Worm (Caenorhabditis elegans) whole organism, L4/young adult: ENCODE data around the gene T26H5.10.

Experiments used
- W03F9.2 ChIP-seq: fragments of 150-350 bp; optimal IDR thresholded peaks from 2 replicates; lab custom pipeline; 2014; ENCODE audit warnings: missing biosample characterization, missing genetic modification characterization
- dao-5 ChIP-seq: sonication (generic microtip); optimal IDR thresholded peaks from 2 replicates; lab custom pipeline; 2016; ENCODE audit warnings: missing genotype, missing genetic modification characterization, moderate library complexity, missing compliant biosample characterization
- him-1 ChIP-seq: sonication (generic microtip); optimal IDR thresholded peaks from 2 replicates; lab custom pipeline; 2016; ENCODE audit warnings: missing genotype, missing genetic modification reagents, missing genetic modification characterization, missing compliant biosample characterization

DNA sequence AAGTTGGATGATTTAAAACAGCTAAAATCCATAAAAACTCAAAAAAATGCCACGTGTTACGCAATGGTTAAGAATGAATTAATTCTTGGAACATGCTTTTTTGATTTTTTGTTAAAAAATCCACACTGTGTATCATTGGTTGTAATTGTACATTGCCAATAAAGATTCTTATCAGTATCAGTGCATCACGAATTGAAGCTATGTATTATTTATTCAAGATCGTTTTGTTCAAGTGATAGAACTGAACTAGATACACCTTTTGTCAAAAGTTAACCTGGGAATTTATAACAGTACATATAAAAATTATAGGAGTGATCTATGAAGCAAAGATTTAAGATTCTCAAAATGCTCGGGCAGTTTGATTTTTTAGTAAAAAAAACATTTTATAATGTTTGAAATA lies 9.0 kb downstream of the T26H5.10 start:
- no peak for TF ChIP-seq him-1 (tag; lab: Kevin White, UChicago)
- TF ChIP-seq W03F9.2 (tag; lab: Kevin White, UChicago), result no peak
- TF ChIP-seq dao-5, result no peak
